Fruit fly (Drosophila melanogaster): ENCODE data around the gene GCS1.

GCS1 gene

DNA sequence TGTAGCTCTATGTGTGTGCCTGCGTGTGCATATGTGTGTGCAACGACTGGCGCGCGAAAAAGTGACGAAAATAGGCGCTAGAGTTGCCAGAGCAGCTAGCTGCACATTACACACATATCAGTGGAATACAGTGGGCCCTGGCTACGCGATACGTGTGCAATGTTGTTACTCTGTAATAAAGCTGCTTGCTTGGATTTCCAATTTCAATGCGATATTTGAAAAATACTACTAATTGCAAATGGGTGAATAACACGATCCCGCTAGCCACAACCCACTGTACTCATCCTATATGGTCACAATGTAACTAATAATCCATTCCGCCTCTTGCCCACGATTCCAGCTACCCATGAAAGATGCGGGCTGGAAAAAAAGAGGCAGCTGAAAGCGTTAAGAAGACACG is 3.5 kb upstream of the GCS1 start (continued):
- TF ChIP-seq tin (GFP tag; optimal IDR thresholded peaks at IDR 0.05), result peak; percentile 94
- peak; percentile 93 for TF ChIP-seq ara (GFP tag; IDR thresholded peaks at IDR 0.05)
- peak; percentile 91 for TF ChIP-seq Abd-B (GFP tag; optimal IDR thresholded peaks at IDR 0.05)
- peak; percentile 96 for TF ChIP-seq CG14441 (GFP tag; IDR thresholded peaks at IDR 0.05)
- TF ChIP-seq kay (GFP tag; optimal IDR thresholded peaks at IDR 0.05), result peak; percentile 79
- peak; percentile 75 for TF ChIP-seq CG14710 (tag; optimal IDR thresholded peaks at IDR 0.05)
- TF ChIP-seq bbx (GFP tag; IDR thresholded peaks at IDR 0.05; ENCODE audit: partially characterized antibody), result peak; percentile 18; the same call in 1 of the 2 replicates
- peak; percentile 52 for TF ChIP-seq TFAM (GFP tag; optimal IDR thresholded peaks at IDR 0.05)
- peak; percentile 93 for TF ChIP-seq so (GFP tag; IDR thresholded peaks at IDR 0.05)
- TF ChIP-seq CG4854 (GFP tag; optimal IDR thresholded peaks at IDR 0.05), result peak; percentile 85
- TF ChIP-seq CG18011 (GFP tag; optimal IDR thresholded peaks at IDR 0.05), result peak; percentile 75
- TF ChIP-seq vnd (GFP tag; IDR thresholded peaks at IDR 0.05; ENCODE audit: partially characterized antibody), result no peak
- TF ChIP-seq Ets97D (GFP tag; optimal IDR thresholded peaks at IDR 0.05), result peak; percentile 63
- TF ChIP-seq Atf-2 (GFP tag; optimal IDR thresholded peaks at IDR 0.05), result peak; percentile 88
- TF ChIP-seq run (tag; optimal IDR thresholded peaks at IDR 0.05), result peak; percentile 69
- peak; percentile 93 for TF ChIP-seq Dip3 (GFP tag; optimal IDR thresholded peaks at IDR 0.05)
- TF ChIP-seq peb (GFP tag; IDR thresholded peaks at IDR 0.05), result peak; percentile 79
- peak; percentile 82 for TF ChIP-seq sug (tag; optimal IDR thresholded peaks at IDR 0.05)
- TF ChIP-seq CG2199 (GFP tag; IDR thresholded peaks at IDR 0.05), result peak; percentile 96
- TF ChIP-seq H15 (GFP tag; IDR thresholded peaks at IDR 0.05), result peak; percentile 95
- peak; percentile 62 for TF ChIP-seq CTCF (GFP tag; optimal IDR thresholded peaks at IDR 0.05)
- TF ChIP-seq Gug (GFP tag; IDR thresholded peaks at IDR 0.05), result peak; percentile 97
- peak; percentile 97 for TF ChIP-seq ken (GFP tag; IDR thresholded peaks at IDR 0.05)
- peak; percentile 87 for TF ChIP-seq BtbVII (GFP tag; optimal IDR thresholded peaks at IDR 0.05)
- no peak for TF ChIP-seq nerfin-2 (GFP tag; IDR thresholded peaks at IDR 0.05; ENCODE audit: partially characterized antibody)
- TF ChIP-seq CG11247 (GFP tag; IDR thresholded peaks at IDR 0.05), result peak; percentile 94
- TF ChIP-seq cas (GFP tag; IDR thresholded peaks at IDR 0.05), result peak; percentile 83
- TF ChIP-seq Elba2 (GFP tag; optimal IDR thresholded peaks at IDR 0.05), result peak; percentile 49
- TF ChIP-seq Opbp (GFP tag; IDR thresholded peaks at IDR 0.05; ENCODE audit: partially characterized antibody), result no peak
- peak; percentile 86 for TF ChIP-seq Blimp-1 (GFP tag; optimal IDR thresholded peaks at IDR 0.05)
- peak; percentile 92 for TF ChIP-seq HLH54F (GFP tag; optimal IDR thresholded peaks at IDR 0.05)
- peak; percentile 77 for TF ChIP-seq p53 (GFP tag; optimal IDR thresholded peaks at IDR 0.05)
- TF ChIP-seq nom (GFP tag; optimal IDR thresholded peaks at IDR 0.05), result peak; percentile 86
- TF ChIP-seq dimm (GFP tag; IDR thresholded peaks at IDR 0.05), result peak; percentile 86
- peak; percentile 80 for TF ChIP-seq CG15696 (tag; optimal IDR thresholded peaks at IDR 0.05)
- peak; percentile 96 for TF ChIP-seq CG10366 (GFP tag; IDR thresholded peaks at IDR 0.05)
- TF ChIP-seq NK7.1 (GFP tag; optimal IDR thresholded peaks at IDR 0.05), result peak; percentile 90
- peak; percentile 97 for TF ChIP-seq CG12769 (tag; optimal IDR thresholded peaks at IDR 0.05)
- TF ChIP-seq zf30C (GFP tag; optimal IDR thresholded peaks at IDR 0.05), result no peak
- peak; percentile 91 for TF ChIP-seq CG6813 (GFP tag; optimal IDR thresholded peaks at IDR 0.05)
- TF ChIP-seq Dp (GFP tag; optimal IDR thresholded peaks at IDR 0.05), result peak; percentile 17
- peak; percentile 91 for TF ChIP-seq CG2712 (tag; optimal IDR thresholded peaks at IDR 0.05)
- peak; percentile 90 for TF ChIP-seq pho (GFP tag; optimal IDR thresholded peaks at IDR 0.05)
- peak; percentile 98 for TF ChIP-seq Drgx (GFP tag; IDR thresholded peaks at IDR 0.05)
- TF ChIP-seq fd96Cb (tag; optimal IDR thresholded peaks at IDR 0.05), result peak; percentile 91
- TF ChIP-seq Trl (optimal IDR thresholded peaks at IDR 0.05), result no peak
- peak; percentile 93 for TF ChIP-seq Trl (GFP tag; optimal IDR thresholded peaks at IDR 0.05)
- TF ChIP-seq Camta (GFP tag; optimal IDR thresholded peaks at IDR 0.05), result peak; percentile 90
- peak; percentile 95 for TF ChIP-seq CG5953 (GFP tag; IDR thresholded peaks at IDR 0.05)
- TF ChIP-seq CG11560 (tag; IDR thresholded peaks at IDR 0.05), result peak; percentile 82; the same call in 2 of the 3 replicates
- no peak for TF ChIP-seq corto (GFP tag; optimal IDR thresholded peaks at IDR 0.05)
- TF ChIP-seq chif (GFP tag; optimal IDR thresholded peaks at IDR 0.05), result peak; percentile 87 to 93
